Worm (Caenorhabditis elegans) whole organism, midembryonic: ENCODE data around the gene lsm-1.

Experiments
- klf-2 ChIP-seq: fragments of 200-800 bp; sonication (Bioruptor generic); conservative IDR thresholded peaks from 2 replicates; pipeline ENCODE4 v1.3.6; 2022; ENCODE audit warnings: missing genetic modification reagents, missing genetic modification characterization, missing compliant biosample characterization
- ref-1 ChIP-seq: fragments of 200-800 bp; sonication (Bioruptor generic); conservative IDR thresholded peaks from 2 replicates; pipeline ENCODE4 v1.3.6; 2022; ENCODE audit warnings: missing genetic modification reagents, missing genetic modification characterization, missing compliant biosample characterization
- ztf-23 ChIP-seq: fragments of 200-800 bp; sonication (Bioruptor generic); IDR thresholded peaks from 2 replicates; pipeline ENCODE4 v1.3.6; 2022; ENCODE audit warnings: missing genetic modification reagents, missing genetic modification characterization, missing compliant biosample characterization

DNA sequence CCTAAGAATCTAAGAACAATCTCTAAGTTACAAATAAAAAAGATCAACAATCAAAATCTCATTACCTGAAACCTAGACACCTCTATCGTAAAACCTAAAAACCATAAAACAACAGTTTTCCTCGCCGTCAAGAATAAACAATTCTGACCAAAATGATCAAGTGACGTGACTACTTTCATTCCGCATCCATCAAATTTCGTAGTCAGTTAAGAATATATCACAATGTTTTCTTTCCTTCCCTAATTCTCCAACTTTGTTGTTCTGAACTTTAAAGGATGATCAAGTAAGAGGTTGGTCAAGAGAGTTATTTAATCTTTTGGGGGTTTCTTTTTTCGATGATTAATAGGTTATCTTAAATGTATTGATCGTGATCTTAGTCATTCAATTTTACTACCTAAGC is 36.5 kb downstream of the lsm-1 start:
- TF ChIP-seq ref-1 (GFP tag; lab: Robert Waterston, UW) (no peak), ztf-23 (no peak), klf-2 (GFP tag; lab: Robert Waterston, UW) (no peak)
